Fruit fly (Drosophila melanogaster): Measurements from ENCODE around the gene vkg.

- TF ChIP-seq CTCF (optimal IDR thresholded peaks at IDR 0.05): no peak
- no peak for TF ChIP-seq CG8478 (optimal IDR thresholded peaks at IDR 0.05)
Observed at dm6 chr2L:5022602-5023001, 5.4 kb downstream of the vkg start.

All from S2 (cell line).